Worm (Caenorhabditis elegans) whole organism, late embryonic: Measurements from ENCODE around the gene srbc-6.

Experiments
- ama-1 ChIP-seq: fragments of 150-350 bp; optimal IDR thresholded peaks from 2 replicates; lab custom pipeline; 2014
- dve-1 ChIP-seq: sonication (generic microtip); optimal IDR thresholded peaks from 2 replicates; lab custom pipeline; 2017; ENCODE audit warnings: antibody characterized with exemption, mild to moderate bottlenecking, missing genetic modification characterization, missing compliant biosample characterization
- fkh-10 ChIP-seq: fragments of 150-350 bp; optimal IDR thresholded peaks from 2 replicates; lab custom pipeline; 2014; ENCODE audit warnings: missing biosample characterization, missing genetic modification reagents, missing genetic modification characterization
- pag-3 ChIP-seq: sonication (generic microtip); optimal IDR thresholded peaks from 2 replicates; lab custom pipeline; 2016; ENCODE audit warnings: missing compliant biosample characterization, missing genetic modification characterization, borderline replicate concordance
- pha-4 ChIP-seq: fragments of 150-350 bp; optimal IDR thresholded peaks from 2 replicates; lab custom pipeline; 2018; ENCODE audit warnings: missing biosample characterization, missing genetic modification reagents, missing genetic modification characterization
- syd-9 ChIP-seq: sonication (generic microtip); optimal IDR thresholded peaks from 2 replicates; lab custom pipeline; 2016; ENCODE audit warnings: mild to moderate bottlenecking, missing genetic modification characterization, moderate library complexity, missing compliant biosample characterization

ce11 chrV:3151862-3152261 is 18.1 kb upstream of the srbc-6 start, which contains the start of gene srab-6:
- TF ChIP-seq syd-9 (no peak), dve-1 (tag; lab: Kevin White, UChicago) (no peak), ama-1 (no peak), fkh-10 (no peak), pha-4 (tag; lab: Kevin White, UChicago) (no peak), pag-3 (tag; lab: Kevin White, UChicago) (no peak)
